Fruit fly (Drosophila melanogaster) whole organism, larva: ENCODE measurements around the gene CG8188.

ENCODE experiments used
- noc ChIP-seq: fragments of 200-800 bp; sonication (Bioruptor generic); optimal IDR thresholded peaks from 3 replicates; lab custom pipeline; 2019; ENCODE audit warnings: missing biosample characterization, mild to moderate bottlenecking, missing genetic modification characterization, moderate library complexity

The CG8188 gene

DNA sequence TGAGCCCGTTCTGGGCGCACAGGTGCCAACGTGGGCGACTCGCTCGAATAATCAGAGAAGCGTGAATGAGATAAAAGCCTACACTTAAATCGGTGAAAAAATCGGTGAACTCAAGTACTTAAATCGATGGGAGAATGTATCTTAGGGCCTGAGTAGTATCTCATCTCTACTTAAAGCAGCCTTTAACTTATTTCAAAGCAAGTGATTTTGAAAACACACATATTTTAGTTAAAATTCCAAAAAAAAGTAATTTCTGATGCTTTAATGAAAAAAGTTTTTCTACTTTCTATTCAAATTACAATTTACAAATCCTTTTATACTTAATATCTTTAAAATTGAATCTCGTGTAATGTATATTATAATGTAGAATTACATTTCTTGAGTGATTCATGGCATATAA is 29.9 kb upstream of the CG8188 start:
- no peak for TF ChIP-seq noc (tag; lab: Kevin White, UChicago)

DNA sequence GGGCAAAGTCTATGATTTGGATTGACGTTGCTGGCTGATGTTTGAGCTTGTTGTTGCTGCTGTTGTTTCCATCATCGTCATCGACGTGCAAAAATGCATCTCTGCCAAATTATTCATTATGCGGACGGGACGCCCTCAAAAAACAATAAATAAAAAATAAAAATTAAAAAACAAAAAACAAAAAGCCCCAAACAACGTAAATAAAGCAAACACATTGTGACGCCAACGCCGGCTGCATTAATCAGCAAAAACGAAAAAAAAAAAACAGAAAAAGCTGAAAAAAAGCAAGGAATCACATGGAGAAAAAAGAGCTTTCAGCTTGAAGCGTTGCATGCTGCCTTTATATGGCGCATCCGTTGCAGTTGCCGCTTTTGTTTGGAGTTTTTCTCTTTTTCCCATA is 29.3 kb upstream of the CG8188 start:
- TF ChIP-seq noc (tag; lab: Kevin White, UChicago) = no peak

DNA sequence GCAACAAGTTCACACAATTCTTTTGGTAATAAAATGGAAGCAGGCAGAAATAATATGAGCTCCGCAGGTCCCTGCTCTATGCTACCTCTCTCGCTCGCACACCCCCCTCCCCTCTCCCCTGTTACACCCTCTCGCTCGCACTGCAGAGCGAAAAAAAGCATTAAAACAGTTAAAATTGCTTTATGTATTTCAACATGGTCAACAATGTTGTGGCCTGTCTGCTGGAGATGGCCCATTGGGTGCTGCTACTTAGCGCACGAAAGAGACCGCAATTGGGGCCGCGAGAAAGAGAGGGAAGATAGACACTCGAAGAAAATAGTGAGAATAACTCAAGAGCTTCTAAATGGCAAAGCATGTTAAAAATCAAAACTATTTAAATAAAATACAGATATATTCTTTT is 25.5 kb upstream of the CG8188 start:
- no peak for TF ChIP-seq noc (tag; lab: Kevin White, UChicago)

DNA sequence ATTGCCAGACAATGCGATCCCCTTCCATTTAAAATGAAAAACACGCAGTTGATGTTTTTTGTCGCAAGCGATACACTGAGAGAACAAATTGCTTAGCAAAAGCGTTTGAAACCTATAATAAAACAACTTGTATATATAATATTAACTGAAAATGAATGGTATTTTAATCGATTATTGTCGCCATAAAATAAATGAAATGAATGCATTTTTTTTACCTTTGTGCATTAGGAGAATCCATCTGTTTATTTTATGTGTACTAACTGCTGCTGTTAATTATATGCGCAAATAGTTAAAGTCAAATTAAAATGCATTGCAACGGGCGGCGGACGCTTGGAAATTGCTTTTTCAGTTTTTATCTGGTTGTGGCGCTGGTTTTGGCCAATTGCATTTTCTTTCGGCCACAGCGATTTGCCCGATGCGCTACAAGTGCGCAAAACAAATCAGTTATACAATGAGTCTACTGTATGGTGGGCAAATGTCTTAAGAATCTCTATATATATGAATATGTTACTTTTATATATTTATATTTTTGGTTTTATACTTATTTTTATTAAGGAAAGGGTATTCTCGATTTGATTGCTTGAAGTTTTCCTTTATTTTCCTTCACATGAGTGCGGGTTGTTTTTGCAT is 23.8 kb upstream of the CG8188 start:
- no peak for TF ChIP-seq noc (tag; lab: Kevin White, UChicago)

DNA sequence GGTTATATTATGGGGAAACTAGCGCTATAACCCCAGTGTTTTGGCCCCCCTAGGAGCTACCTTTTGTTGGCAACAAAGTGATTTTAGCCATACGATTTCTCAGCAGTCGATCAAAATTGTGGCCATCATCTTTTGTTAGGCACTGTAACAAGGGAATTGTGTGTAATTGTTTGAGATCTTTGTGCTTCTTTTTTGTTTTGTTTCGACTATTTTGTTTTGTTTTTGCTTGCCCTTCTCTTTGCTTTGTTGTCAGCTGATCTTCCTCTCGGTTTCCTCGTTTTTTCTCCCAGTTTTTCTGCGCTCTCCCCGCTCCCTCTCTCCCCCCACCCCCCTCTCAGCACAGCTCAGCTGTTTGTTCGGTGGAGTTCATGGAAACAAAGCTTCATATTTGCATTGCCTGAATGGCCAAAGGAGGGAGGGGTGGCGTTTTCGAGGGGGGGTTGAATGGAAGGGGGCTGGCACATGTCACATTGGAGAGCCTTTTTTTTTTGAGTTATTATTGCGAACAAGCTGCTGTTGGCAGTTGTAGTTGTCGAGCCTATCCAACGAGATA is 23.2 kb upstream of the CG8188 start:
- TF ChIP-seq noc (tag; lab: Kevin White, UChicago) = no peak

DNA sequence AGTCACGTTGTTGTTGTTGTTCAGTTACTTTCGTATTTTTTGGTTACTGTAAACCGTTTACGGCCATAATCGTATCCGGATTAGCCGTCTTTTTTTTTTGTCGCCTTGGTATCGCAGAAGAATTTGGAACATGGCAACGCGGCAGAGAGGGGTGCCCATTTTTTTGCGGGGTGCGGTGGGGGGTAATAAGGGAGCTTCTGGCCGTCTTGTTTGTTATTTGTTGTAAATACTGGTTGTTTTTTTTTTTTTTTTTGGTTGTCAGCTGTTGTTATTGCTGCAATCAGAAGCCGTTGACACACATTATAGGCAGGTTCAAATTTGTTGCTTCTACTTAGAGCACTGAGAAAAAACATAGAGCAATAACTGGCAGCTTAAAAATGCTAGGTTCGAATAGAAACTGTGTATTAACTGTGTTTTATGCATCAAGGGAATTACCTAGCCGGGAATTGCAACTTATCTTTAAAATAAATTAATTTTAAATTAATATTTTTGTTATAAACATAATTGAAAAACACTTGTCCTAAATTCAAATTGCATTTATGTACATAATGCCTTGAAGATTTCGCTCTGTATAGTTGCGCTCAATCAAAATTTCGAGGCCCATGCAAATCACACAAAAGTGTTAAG is 21.6 kb upstream of the CG8188 start:
- TF ChIP-seq noc (tag; lab: Kevin White, UChicago) = no peak

DNA sequence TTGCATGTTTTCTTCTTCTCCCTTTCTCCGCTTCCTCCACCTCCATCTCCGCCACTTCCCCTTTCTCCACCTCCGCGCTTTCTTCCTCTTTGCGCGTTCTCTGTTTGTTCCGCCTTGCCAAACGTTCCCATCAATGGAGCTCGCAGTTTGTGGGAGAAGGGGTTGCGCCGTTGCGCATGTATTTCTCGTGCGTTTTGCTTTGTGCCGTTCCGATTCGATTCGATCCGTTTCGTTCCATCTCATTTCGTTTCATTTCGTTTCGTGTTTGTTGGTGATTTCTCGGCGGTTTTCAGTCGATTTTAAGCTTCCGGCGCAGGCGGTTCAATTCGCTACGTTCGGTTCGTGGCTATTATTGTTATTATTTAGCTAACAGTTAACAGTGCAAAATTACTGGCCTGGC is 20.1 kb upstream of the CG8188 start:
- no peak for TF ChIP-seq noc (tag; lab: Kevin White, UChicago)

DNA sequence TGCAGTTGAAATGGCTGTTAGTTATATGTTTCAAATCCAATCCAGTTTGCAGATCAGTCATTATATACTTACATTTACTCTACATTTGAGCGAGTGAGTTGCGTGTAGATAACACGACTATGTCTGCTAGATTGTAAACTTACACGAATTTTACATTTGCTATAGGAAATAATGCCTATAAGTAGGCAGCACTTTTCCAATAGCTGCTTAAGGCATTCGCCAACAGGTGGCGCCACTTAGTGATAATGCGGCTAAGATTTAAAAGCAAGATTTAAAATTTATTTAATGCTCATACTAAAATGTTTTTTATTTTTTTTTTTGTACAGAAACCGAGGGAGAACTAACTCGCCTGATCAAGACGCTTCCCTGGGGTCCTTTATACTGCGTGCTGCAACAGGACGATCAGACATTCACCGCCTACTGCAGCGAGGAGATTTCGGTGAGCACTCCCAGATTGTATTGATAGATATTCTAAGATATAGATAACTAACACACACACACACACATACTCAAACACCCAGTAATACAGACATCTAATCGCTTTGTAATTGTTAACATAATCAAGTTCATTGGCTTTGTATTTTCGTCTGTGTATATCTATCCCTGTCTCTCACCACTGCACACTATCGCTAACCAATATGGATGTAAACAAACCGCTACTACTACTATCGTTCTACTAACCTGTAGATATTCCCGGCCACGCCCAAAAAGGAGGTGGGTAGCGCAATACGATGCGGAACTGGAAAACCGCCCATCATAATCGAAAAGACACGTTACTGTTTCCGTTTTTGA is 17.6 kb upstream of the CG8188 start:
- TF ChIP-seq noc (tag; lab: Kevin White, UChicago) = no peak

DNA sequence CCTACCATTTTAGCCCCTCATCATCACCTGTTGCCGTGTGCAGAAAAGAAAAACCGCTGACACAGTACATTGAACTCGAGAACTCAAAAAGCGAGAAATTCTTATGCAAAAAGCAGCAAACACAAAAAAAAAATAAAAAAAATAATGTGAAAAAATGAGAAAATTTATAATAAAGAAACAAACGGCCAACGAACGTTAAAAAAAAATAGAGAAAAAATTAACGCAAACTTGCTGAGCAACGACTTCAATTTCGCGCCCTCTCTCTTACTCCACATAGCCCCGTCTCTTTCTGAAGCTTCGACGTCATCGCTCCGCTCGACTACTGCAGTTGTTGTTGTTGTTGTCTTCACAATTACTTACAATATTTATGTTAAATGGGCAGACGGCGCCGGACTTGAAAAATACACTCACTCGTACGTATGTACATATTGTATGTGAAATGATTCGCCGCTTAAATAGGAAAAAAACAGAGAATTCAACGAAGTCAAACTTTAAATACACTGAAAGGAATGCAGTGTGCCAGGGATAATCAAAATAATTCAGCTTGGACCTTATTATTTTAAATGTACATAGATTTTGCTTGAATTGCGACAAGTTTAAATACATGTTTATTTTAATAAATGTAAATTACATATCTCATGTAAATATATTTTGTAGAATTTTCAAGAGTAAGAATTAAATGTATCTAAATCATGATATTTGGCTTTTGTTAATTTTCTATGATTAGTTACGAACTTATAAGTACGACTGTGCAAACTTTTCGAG is 16.3 kb upstream of the CG8188 start:
- no peak for TF ChIP-seq noc (tag; lab: Kevin White, UChicago)

DNA sequence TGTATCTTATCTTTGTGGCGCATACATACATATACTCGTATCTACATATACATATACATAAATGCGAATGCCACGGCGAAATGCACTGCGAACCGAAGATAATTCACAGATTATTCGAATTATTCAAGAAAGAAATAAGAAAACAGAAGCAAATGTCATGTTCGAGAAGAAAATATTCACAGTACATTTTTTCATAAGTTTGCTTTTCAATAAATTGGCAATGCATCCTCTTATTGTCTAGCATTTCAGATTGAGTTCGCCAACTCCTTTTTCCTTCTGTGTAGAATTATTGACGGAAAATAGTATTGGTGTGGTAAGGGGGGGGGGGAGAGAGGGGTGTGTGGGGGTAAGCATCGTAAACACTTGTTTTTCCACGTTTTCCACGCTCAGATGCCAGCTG is 15.6 kb upstream of the CG8188 start:
- no peak for TF ChIP-seq noc (tag; lab: Kevin White, UChicago)

DNA sequence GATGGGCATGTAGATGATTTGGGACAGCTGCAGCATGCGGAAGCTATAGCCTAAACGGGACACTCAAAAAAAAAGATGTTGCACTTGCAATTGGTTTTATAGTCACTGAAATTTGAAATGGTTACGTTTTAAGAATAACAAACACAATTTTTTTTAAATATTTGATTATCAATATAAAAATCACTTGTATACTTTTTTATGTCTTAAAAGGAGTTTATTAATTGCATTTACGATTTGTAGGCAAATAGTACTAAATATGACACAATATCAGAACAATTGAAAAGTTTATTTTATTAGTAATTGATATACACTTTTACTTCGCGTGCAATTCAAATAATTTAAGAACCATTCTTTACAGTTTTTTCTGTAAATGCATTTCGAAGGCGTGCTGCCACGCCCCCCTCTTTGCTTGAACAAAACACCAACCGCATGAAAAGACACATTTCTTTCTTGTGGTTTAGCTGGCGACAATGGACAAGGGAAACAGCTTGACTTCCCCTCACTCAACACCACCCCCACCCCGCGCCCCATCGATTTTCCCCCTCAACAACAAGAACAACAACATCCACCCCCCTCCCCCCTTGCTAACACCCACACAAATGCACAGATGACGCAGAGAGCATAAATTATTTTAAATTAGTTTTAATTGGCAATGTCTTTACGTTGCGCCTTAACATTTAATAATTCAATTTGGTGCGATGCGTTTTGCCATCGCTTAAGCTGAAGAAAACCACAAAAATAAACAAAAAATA is 14.2 kb upstream of the CG8188 start:
- TF ChIP-seq noc (tag; lab: Kevin White, UChicago) = no peak

DNA sequence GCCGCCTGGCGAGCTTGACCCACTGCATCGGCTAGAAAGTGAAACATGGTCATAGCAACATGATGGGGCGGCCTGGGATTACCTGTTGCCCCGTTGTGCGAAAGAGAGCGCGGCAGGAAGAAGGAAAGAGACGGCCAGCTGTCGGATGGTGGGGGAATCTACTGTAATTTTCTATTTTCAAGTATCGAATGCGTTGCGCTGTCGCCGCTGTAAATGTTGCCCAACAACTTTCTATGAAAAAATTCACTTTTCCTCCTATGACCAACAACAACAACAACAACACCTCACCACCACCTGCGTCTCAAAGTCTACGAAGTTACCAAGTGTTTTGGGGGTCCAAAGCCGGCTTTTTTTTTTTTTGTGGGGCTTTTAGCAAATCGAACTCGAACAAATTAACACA is 12.2 kb upstream of the CG8188 start:
- TF ChIP-seq noc (tag; lab: Kevin White, UChicago) = no peak

DNA sequence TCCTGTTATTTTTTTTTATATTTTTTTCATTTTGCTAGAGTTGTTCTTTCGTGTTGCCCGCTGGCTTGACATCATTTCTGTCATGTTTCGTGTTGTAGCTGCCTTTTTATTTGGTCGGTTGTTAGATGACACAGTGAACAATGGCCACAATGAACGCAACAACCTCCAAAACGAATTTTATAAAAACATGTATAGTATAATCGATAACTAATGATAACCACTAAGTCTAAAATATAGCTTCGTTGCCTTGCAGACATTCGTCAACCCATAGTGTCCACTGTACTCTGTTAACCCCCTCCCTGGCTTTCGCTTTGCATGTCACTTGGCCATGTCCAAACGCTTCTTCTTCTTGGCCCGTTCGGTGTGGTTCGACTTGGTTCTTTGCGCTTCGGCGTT is 10.9 kb upstream of the CG8188 start:
- peak; percentile 73 for TF ChIP-seq noc (tag; lab: Kevin White, UChicago)

DNA sequence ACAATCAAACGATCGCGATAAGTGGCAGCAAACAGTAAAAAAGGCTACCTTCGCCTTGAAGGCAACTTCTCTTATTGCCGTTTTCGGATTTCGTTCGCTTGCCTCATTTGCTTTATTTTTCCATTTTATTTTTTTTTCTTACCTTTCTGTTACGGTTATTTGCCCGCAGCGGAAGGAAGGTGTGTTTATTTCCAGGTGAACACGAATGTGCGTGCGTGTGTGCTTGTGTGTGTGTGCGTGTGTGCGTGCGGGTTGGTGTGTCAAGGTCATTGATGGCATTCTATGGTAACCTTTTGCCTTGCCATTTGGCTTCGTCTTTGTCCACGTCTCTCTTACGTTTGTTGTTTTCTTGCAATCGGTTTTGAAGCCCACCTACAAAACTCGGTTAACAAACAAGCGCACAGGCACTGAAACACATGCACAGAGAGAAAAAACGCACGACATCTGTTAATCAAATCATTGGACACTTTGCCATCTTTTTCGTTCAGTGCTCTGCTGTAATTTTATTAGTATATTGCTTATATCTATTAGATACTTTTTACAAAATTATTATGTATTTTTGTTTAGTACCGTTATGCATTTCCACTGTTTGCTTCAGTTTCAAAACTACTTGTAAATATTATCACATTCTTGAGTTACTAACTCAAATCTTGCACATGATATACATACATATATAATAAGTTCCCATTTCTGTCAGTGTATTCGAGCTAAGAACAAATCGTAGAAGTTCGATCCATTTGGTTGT is 10.3 kb upstream of the CG8188 start:
- TF ChIP-seq noc (tag; lab: Kevin White, UChicago) = no peak
